Worm (Caenorhabditis elegans) whole organism, L1 larva: ENCODE data around the gene C01G10.18.

Experiments
- pqm-1 ChIP-seq: sonication (generic microtip); optimal IDR thresholded peaks from 3 replicates; lab custom pipeline; 2017; ENCODE audit warnings: missing biosample characterization, missing genetic modification characterization
- unc-62 ChIP-seq: fragments of 150-350 bp; optimal IDR thresholded peaks from 2 replicates; lab custom pipeline; 2014; ENCODE audit warnings: missing biosample characterization, missing genetic modification reagents, missing genetic modification characterization

ce11 chrV:15132423-15132822, 43.9 kb upstream of the C01G10.18 start, which contains the start of gene str-171:
- TF ChIP-seq pqm-1 (tag; lab: Kevin White, UChicago) (no peak), unc-62 (GFP tag; lab: Kevin White, UChicago) (no peak)
